Worm (Caenorhabditis elegans) whole organism, L4 larva: ENCODE measurements around the gene T13H5.1.

Experiments
- T20F7.1 ChIP-seq: fragments of 200-800 bp; sonication (Bioruptor generic); optimal IDR thresholded peaks from 2 replicates; lab custom pipeline; 2018; ENCODE audit warnings: mild to moderate bottlenecking, missing genetic modification characterization, missing compliant biosample characterization
- Y105C5A.15 ChIP-seq: fragments of 200-800 bp; sonication (Bioruptor generic); IDR thresholded peaks from 2 replicates; pipeline ENCODE4 v1.3.6; 2022; ENCODE audit warnings: missing genetic modification characterization, missing compliant biosample characterization
- ZK546.5 ChIP-seq, 2 experiments: sonication (generic microtip); optimal IDR thresholded peaks; 2 replicates each; lab custom pipeline; 2017; ENCODE audit warnings: missing biosample characterization in 2 of 2, missing genetic modification characterization in 2 of 2
- aha-1 ChIP-seq: fragments of 150-350 bp; peaks from one replicate; lab custom pipeline; 2014; ENCODE audit warnings: missing biosample characterization, missing genetic modification characterization
- attf-4 ChIP-seq: sonication (generic microtip); optimal IDR thresholded peaks from 3 replicates; lab custom pipeline; 2017; ENCODE audit warnings: missing biosample characterization, missing genetic modification characterization
- ceh-20 ChIP-seq: fragments of 200-800 bp; sonication (Bioruptor generic); IDR thresholded peaks from 2 replicates; pipeline ENCODE4 v1.3.6; 2022; ENCODE audit warnings: missing genetic modification reagents, missing genetic modification characterization, missing compliant biosample characterization
- ceh-44 ChIP-seq: fragments of 200-800 bp; sonication (Bioruptor generic); IDR thresholded peaks from 2 replicates; pipeline ENCODE4 v1.3.6; 2022; ENCODE audit warnings: missing genetic modification reagents, missing genetic modification characterization, missing compliant biosample characterization
- ceh-62 ChIP-seq: sonication (generic microtip); optimal IDR thresholded peaks from 2 replicates; lab custom pipeline; 2017; ENCODE audit warnings: missing biosample characterization, missing genetic modification characterization
- ces-1 ChIP-seq: fragments of 150-350 bp; sonication (generic microtip); optimal IDR thresholded peaks from 4 replicates; lab custom pipeline; 2014; ENCODE audit warnings: missing biosample characterization, missing genetic modification reagents, missing genetic modification characterization
- ctbp-1 ChIP-seq: fragments of 200-800 bp; sonication (Bioruptor generic); IDR thresholded peaks from 2 replicates; pipeline ENCODE4 v1.3.6; 2022; ENCODE audit warnings: missing genetic modification reagents, missing genetic modification characterization, missing compliant biosample characterization
- daf-12 ChIP-seq: fragments of 150-350 bp; optimal IDR thresholded peaks from 2 replicates; lab custom pipeline; 2014; ENCODE audit warnings: missing biosample characterization, missing genetic modification reagents, missing genetic modification characterization
- daf-16 ChIP-seq, 3 experiments: sonication (generic microtip); optimal IDR thresholded peaks; 2 replicates each; lab custom pipeline; 2016 to 2017; ENCODE audit warnings: missing genetic modification characterization in 3 of 3, missing genetic modification reagents in 3 of 3, mild to moderate bottlenecking in 2 of 3, missing compliant biosample characterization in 2 of 3, missing biosample characterization in 1 of 3, moderate library complexity in 1 of 3
- daf-8 ChIP-seq: fragments of 200-800 bp; sonication (Bioruptor generic); IDR thresholded peaks from 2 replicates; pipeline ENCODE4 v1.3.6; 2022; ENCODE audit warnings: missing genetic modification characterization, missing compliant biosample characterization
- duxl-1 ChIP-seq: sonication (generic microtip); optimal IDR thresholded peaks from 2 replicates; lab custom pipeline; 2016; ENCODE audit warnings: mild to moderate bottlenecking, missing genetic modification characterization, moderate library complexity, missing compliant biosample characterization; ENCODE audit not compliant: poor library complexity
- egl-43 ChIP-seq: fragments of 200-800 bp; sonication (Bioruptor generic); IDR thresholded peaks from 2 replicates; pipeline ENCODE4 v1.3.6; 2022; ENCODE audit warnings: missing genetic modification reagents, missing genetic modification characterization, missing compliant biosample characterization
- fkh-10 ChIP-seq: fragments of 150-350 bp; optimal IDR thresholded peaks from 2 replicates; lab custom pipeline; 2014; ENCODE audit warnings: missing biosample characterization, missing genetic modification reagents, missing genetic modification characterization
- fos-1 ChIP-seq: fragments of 150-350 bp; optimal IDR thresholded peaks from 2 replicates; lab custom pipeline; 2014; ENCODE audit warnings: missing biosample characterization, missing genetic modification characterization
- hmg-1.1 ChIP-seq: fragments of 200-800 bp; sonication (Bioruptor generic); IDR thresholded peaks from 2 replicates; pipeline ENCODE4 v1.3.6; 2022; ENCODE audit warnings: missing genetic modification reagents, missing genetic modification characterization, missing compliant biosample characterization
- jun-1 ChIP-seq: fragments of 150-350 bp; optimal IDR thresholded peaks from 2 replicates; lab custom pipeline; 2014; ENCODE audit warnings: missing biosample characterization, missing genetic modification reagents, missing genetic modification characterization
- lin-15B ChIP-seq: fragments of 150-350 bp; sonication (generic microtip); optimal IDR thresholded peaks from 3 replicates; lab custom pipeline; 2014; ENCODE audit warnings: missing biosample characterization, missing genetic modification characterization
- lsy-2 ChIP-seq, 2 experiments: fragments of 150-350 bp in 1 of 2; sonication (generic microtip) in 1 of 2; optimal IDR thresholded peaks; 2 replicates each; lab custom pipeline; 2014 to 2017; ENCODE audit warnings: missing biosample characterization in 2 of 2, missing genetic modification characterization in 2 of 2
- mdl-1 ChIP-seq, 2 experiments: fragments of 150-350 bp in 1 of 2; sonication (generic microtip) in 1 of 2; optimal IDR thresholded peaks; 2 replicates each; lab custom pipeline; 2014 to 2017; ENCODE audit warnings: missing biosample characterization in 2 of 2, missing genetic modification characterization in 2 of 2
- mdt-29 ChIP-seq: fragments of 200-800 bp; sonication (Bioruptor generic); IDR thresholded peaks from 2 replicates; pipeline ENCODE4 v1.3.6; 2022; ENCODE audit warnings: missing genetic modification reagents, missing genetic modification characterization, missing compliant biosample characterization
- mxl-3 ChIP-seq: fragments of 200-800 bp; sonication (Bioruptor generic); optimal IDR thresholded peaks from 2 replicates; lab custom pipeline; 2018; ENCODE audit warnings: mild to moderate bottlenecking, missing genetic modification characterization, missing compliant biosample characterization
- nhr-10 ChIP-seq: fragments of 150-350 bp; optimal IDR thresholded peaks from 2 replicates; lab custom pipeline; 2014; ENCODE audit warnings: missing biosample characterization, missing genetic modification characterization
- nhr-42 ChIP-seq: fragments of 200-800 bp; sonication (Bioruptor generic); IDR thresholded peaks from 2 replicates; pipeline ENCODE4 v1.3.6; 2022; ENCODE audit warnings: missing genetic modification characterization, missing compliant biosample characterization
- nhr-48 ChIP-seq: sonication (generic microtip); optimal IDR thresholded peaks from 2 replicates; lab custom pipeline; 2016; ENCODE audit warnings: mild to moderate bottlenecking, missing genetic modification characterization, missing compliant biosample characterization
- nhr-77 ChIP-seq: fragments of 150-350 bp; optimal IDR thresholded peaks from 2 replicates; lab custom pipeline; 2014; ENCODE audit warnings: missing biosample characterization, missing genetic modification characterization
- saeg-2 ChIP-seq: fragments of 200-800 bp; sonication (Bioruptor generic); IDR thresholded peaks from 2 replicates; pipeline ENCODE4 v1.3.6; 2022; ENCODE audit warnings: missing genetic modification reagents, missing genetic modification characterization, missing compliant biosample characterization
- set-16 ChIP-seq: fragments of 200-800 bp; sonication (Bioruptor generic); IDR thresholded peaks from 2 replicates; pipeline ENCODE4 v1.3.6; 2022; ENCODE audit warnings: missing genetic modification reagents, missing genetic modification characterization, missing compliant biosample characterization
- skn-1 ChIP-seq: fragments of 150-350 bp; optimal IDR thresholded peaks from 2 replicates; lab custom pipeline; 2014; ENCODE audit warnings: missing biosample characterization, missing genetic modification characterization
- tra-1 ChIP-seq: fragments of 200-800 bp; sonication (Bioruptor generic); IDR thresholded peaks from 2 replicates; pipeline ENCODE4 v1.3.6; 2022; ENCODE audit warnings: missing genetic modification reagents, missing genetic modification characterization, missing compliant biosample characterization
- unc-62 ChIP-seq, 3 experiments: fragments of 150-350 bp in 1 of 3; sonication (generic microtip); optimal IDR thresholded peaks in 2 of 3; peaks in 1 of 3; 1 replicate in 1 of 3; 2 replicates in 2 of 3; lab custom pipeline; 2014 to 2017; ENCODE audit warnings: missing biosample characterization in 3 of 3, missing genetic modification characterization in 3 of 3, missing genetic modification reagents in 3 of 3, missing genotype in 1 of 3
- vab-7 ChIP-seq: fragments of 200-800 bp; sonication (Bioruptor generic); IDR thresholded peaks from 2 replicates; pipeline ENCODE4 v1.3.6; 2022; ENCODE audit warnings: missing genetic modification reagents, missing genetic modification characterization, missing compliant biosample characterization
- zfp-2 ChIP-seq: sonication (generic microtip); optimal IDR thresholded peaks from 2 replicates; lab custom pipeline; 2016; ENCODE audit warnings: mild to moderate bottlenecking, missing genetic modification characterization, missing compliant biosample characterization
- zip-2 ChIP-seq: fragments of 150-350 bp; optimal IDR thresholded peaks from 2 replicates; lab custom pipeline; 2014; ENCODE audit warnings: missing biosample characterization, missing genetic modification characterization
- ztf-7 ChIP-seq: fragments of 150-350 bp; optimal IDR thresholded peaks from 2 replicates; lab custom pipeline; 2014; ENCODE audit warnings: missing biosample characterization, missing genetic modification characterization

The T13H5.1 gene

ce11 chrII:8480166-8480565 is 28.7 kb downstream of the T13H5.1 start, which contains the start of gene lact-4:
Gene lact-4 (minus strand): TSS chrII:8480478.
- TF ChIP-seq Y105C5A.15 (GFP tag; lab: Robert Waterston, UW) (0 out of 2 replicates have a peak, but pooled peaks have one; percentile 8), ztf-7 (tag; lab: Kevin White, UChicago) (no peak), unc-62 (GFP tag; optimal IDR thresholded peaks at IDR 0.05 in 1 of 2; lab: Kevin White, UChicago) (peak in 1 of 2 experiments; percentile 11), unc-62 (tag; optimal IDR thresholded peaks at IDR 0.05; lab: Kevin White, UChicago) (no peak), jun-1 (tag; lab: Kevin White, UChicago) (no peak), aha-1 (tag; lab: Kevin White, UChicago) (peak; percentile 93)

- peak; percentile 18; the same call in 1 of the 2 replicates for TF ChIP-seq vab-7 (GFP tag; lab: Robert Waterston, UW)
- no peak for TF ChIP-seq ZK546.5 (tag; optimal IDR thresholded peaks at IDR 0.05; lab: Kevin White, UChicago)
- peak in 1 of 2 experiments; percentile 6 for TF ChIP-seq lsy-2 (tag; optimal IDR thresholded peaks at IDR 0.05; lab: Kevin White, UChicago)
- TF ChIP-seq daf-16 (GFP tag; optimal IDR thresholded peaks at IDR 0.05; lab: Kevin White, UChicago): no peak
- TF ChIP-seq daf-16 (tag; optimal IDR thresholded peaks at IDR 0.05; lab: Kevin White, UChicago): peak; percentile 29
Observed at ce11 chrII:8479337-8479736, 29.5 kb downstream of the T13H5.1 start.

- TF ChIP-seq nhr-48 (tag; lab: Kevin White, UChicago) (no peak), set-16 (GFP tag; lab: Robert Waterston, UW) (no peak), fos-1 (tag; lab: Kevin White, UChicago) (no peak), ceh-44 (GFP tag; lab: Robert Waterston, UW) (no peak), T20F7.1 (GFP tag; lab: Kevin White, UChicago) (no peak), mxl-3 (GFP tag; lab: Kevin White, UChicago) (no peak), attf-4 (no peak), ces-1 (GFP tag; lab: Kevin White, UChicago) (no peak), mdl-1 (tag; optimal IDR thresholded peaks at IDR 0.05; lab: Kevin White, UChicago) (no peak), skn-1 (no peak), lin-15B (no peak), fkh-10 (GFP tag; lab: Kevin White, UChicago) (no peak), zfp-2 (tag; lab: Kevin White, UChicago) (no peak), egl-43 (no peak), ceh-20 (GFP tag; lab: Robert Waterston, UW) (no peak), hmg-1.1 (GFP tag; lab: Robert Waterston, UW) (no peak)
- TF ChIP-seq, all 104 proteins: peak for 0
Observed at ce11 chrII:8475306-8475822, 33.5 kb downstream of the T13H5.1 start, which contains the start of the genes M05D6.1 and M05D6.3. Gene M05D6.1 (minus strand): TSS chrII:8475406. Gene M05D6.3 (plus strand): TSS chrII:8475772.

ce11 chrII:8472916-8473315 is 35.9 kb downstream of the T13H5.1 start:
- TF ChIP-seq saeg-2: no peak
- TF ChIP-seq unc-62 (GFP tag; optimal IDR thresholded peaks at IDR 0.05 in 1 of 2; lab: Kevin White, UChicago): peak in 1 of 2 experiments; percentile 91
- TF ChIP-seq unc-62 (tag; optimal IDR thresholded peaks at IDR 0.05; lab: Kevin White, UChicago): no peak
- TF ChIP-seq duxl-1: no peak

ce11 chrII:8471139-8471538 is 37.7 kb downstream of the T13H5.1 start, which contains the start of gene M05D6.8:
Gene M05D6.8 (minus strand): TSS chrII:8471239.
- TF ChIP-seq nhr-42 (GFP tag; lab: Robert Waterston, UW) (no peak), skn-1 (no peak), mxl-3 (GFP tag; lab: Kevin White, UChicago) (no peak), attf-4 (no peak), daf-8 (GFP tag; lab: Robert Waterston, UW) (no peak), nhr-10 (tag; lab: Kevin White, UChicago) (no peak)

ce11 chrII:8467809-8468208 is 41.0 kb downstream of the T13H5.1 start, which contains the start of gene M05D6.2:
Gene M05D6.2 (plus strand): TSS chrII:8468109.
- TF ChIP-seq tra-1 (GFP tag; lab: Robert Waterston, UW): no peak
- TF ChIP-seq daf-16 (GFP tag; optimal IDR thresholded peaks at IDR 0.05; lab: Kevin White, UChicago): no peak
- no peak for TF ChIP-seq daf-16 (tag; optimal IDR thresholded peaks at IDR 0.05; lab: Kevin White, UChicago)
- no peak for TF ChIP-seq daf-12 (tag; lab: Kevin White, UChicago)
- TF ChIP-seq duxl-1: no peak
- TF ChIP-seq mdt-29 (GFP tag; lab: Robert Waterston, UW): no peak
- TF ChIP-seq ceh-62 (tag; lab: Kevin White, UChicago): no peak
- no peak for TF ChIP-seq ctbp-1 (GFP tag; lab: Robert Waterston, UW)
- TF ChIP-seq zip-2 (tag; lab: Kevin White, UChicago): no peak
- no peak for TF ChIP-seq nhr-77
- TF ChIP-seq, all 104 proteins: peak for 0
